Fruit fly (Drosophila melanogaster) whole organism, larva: Measurements from ENCODE around the gene Ns1.

ENCODE experiments used
- noc ChIP-seq: fragments of 200-800 bp; sonication (Bioruptor generic); optimal IDR thresholded peaks from 3 replicates; lab custom pipeline; 2019; ENCODE audit warnings: missing biosample characterization, mild to moderate bottlenecking, missing genetic modification characterization, moderate library complexity

Gene Ns1

dm6 chr3R:17080666-17081358 lies 8.3 kb upstream of the Ns1 start:
- TF ChIP-seq noc (tag; lab: Kevin White, UChicago): no peak

- TF ChIP-seq noc (tag; lab: Kevin White, UChicago): peak; percentile 38
Measured at dm6 chr3R:17079859-17080255, 7.4 kb upstream of the Ns1 start, which contains the start of the genes Keap1 and kuk. TSS of gene Keap1 (minus strand) at chr3R:17079945. TSS of gene kuk (plus strand) at chr3R:17080244.

- TF ChIP-seq noc (tag; lab: Kevin White, UChicago): no peak
Measured at dm6 chr3R:17078961-17079858, 6.7 kb upstream of the Ns1 start.

dm6 chr3R:17077968-17078417 lies 5.5 kb upstream of the Ns1 start:
- TF ChIP-seq noc (tag; lab: Kevin White, UChicago): no peak

- no peak for TF ChIP-seq noc (tag; lab: Kevin White, UChicago)
Measured at dm6 chr3R:17067721-17068120, 4.8 kb downstream of the Ns1 start.

- TF ChIP-seq noc (tag; lab: Kevin White, UChicago): no peak
Measured at dm6 chr3R:17066828-17067430, 5.5 kb downstream of the Ns1 start.

dm6 chr3R:17066077-17066476 lies 6.4 kb downstream of the Ns1 start:
- no peak for TF ChIP-seq noc (tag; lab: Kevin White, UChicago)

dm6 chr3R:17065018-17065784 lies 7.3 kb downstream of the Ns1 start:
- peak; percentile 98 for TF ChIP-seq noc (tag; lab: Kevin White, UChicago)

- peak; percentile 17 for TF ChIP-seq noc (tag; lab: Kevin White, UChicago)
Measured at dm6 chr3R:17063763-17064162, 8.7 kb downstream of the Ns1 start.

- no peak for TF ChIP-seq noc (tag; lab: Kevin White, UChicago)
Measured at dm6 chr3R:17062705-17063104, 9.8 kb downstream of the Ns1 start.

dm6 chr3R:17061736-17062371 lies 10.6 kb downstream of the Ns1 start:
- no peak for TF ChIP-seq noc (tag; lab: Kevin White, UChicago)

dm6 chr3R:17060809-17061394 lies 11.6 kb downstream of the Ns1 start:
- TF ChIP-seq noc (tag; lab: Kevin White, UChicago): no peak

- TF ChIP-seq noc (tag; lab: Kevin White, UChicago): peak; percentile 71
Measured at dm6 chr3R:17060244-17060664, 12.2 kb downstream of the Ns1 start.

- no peak for TF ChIP-seq noc (tag; lab: Kevin White, UChicago)
Measured at dm6 chr3R:17059811-17060169, 12.7 kb downstream of the Ns1 start.
